Fruit fly (Drosophila melanogaster) whole organism, embryonic: ENCODE data around the gene Obp99a.
A peak's percentile ranks its signal among the peaks of the same experiment; 100 is the strongest.

Experiments
- BEAF-32 ChIP-seq: fragments of 200-800 bp; sonication (Bioruptor generic); optimal IDR thresholded peaks from 3 replicates; lab custom pipeline; 2017; ENCODE audit warnings: missing biosample characterization, missing genetic modification characterization, mild to moderate bottlenecking, moderate library complexity, missing genetic modification reagents
- CG10209 ChIP-seq: fragments of 200-800 bp; sonication (Bioruptor generic); optimal IDR thresholded peaks from 3 replicates; lab custom pipeline; 2017; ENCODE audit warnings: missing biosample characterization, mild to moderate bottlenecking, missing genetic modification characterization, missing genetic modification reagents
- CG10267 ChIP-seq: fragments of 200-800 bp; sonication (Bioruptor generic); optimal IDR thresholded peaks from 2 replicates; lab custom pipeline; 2018; ENCODE audit warnings: missing biosample characterization, mild to moderate bottlenecking, missing genetic modification characterization, moderate library complexity
- CG11398 ChIP-seq: fragments of 200-800 bp; sonication (Bioruptor generic); optimal IDR thresholded peaks from 2 replicates; lab custom pipeline; 2016; ENCODE audit warnings: missing biosample characterization, missing genetic modification characterization
- CG11723 ChIP-seq: fragments of 200-800 bp; sonication (Bioruptor generic); optimal IDR thresholded peaks from 2 replicates; lab custom pipeline; 2017; ENCODE audit warnings: missing biosample characterization, mild to moderate bottlenecking, missing genetic modification characterization
- CG14014 ChIP-seq: fragments of 200-800 bp; sonication (Bioruptor generic); IDR thresholded peaks from 2 replicates; pipeline ENCODE4 v1.3.6; 2022; ENCODE audit warnings: missing biosample characterization, missing genetic modification characterization
- CG14710 ChIP-seq: fragments of 200-800 bp; sonication (Bioruptor generic); optimal IDR thresholded peaks from 3 replicates; lab custom pipeline; 2019; ENCODE audit warnings: missing biosample characterization, mild to moderate bottlenecking, missing genetic modification characterization, moderate library complexity
- CG16815 ChIP-seq: fragments of 200-800 bp; sonication (Bioruptor generic); optimal IDR thresholded peaks from 3 replicates; lab custom pipeline; 2017; ENCODE audit warnings: missing biosample characterization, mild to moderate bottlenecking, missing genetic modification characterization
- CG17359 ChIP-seq: fragments of 200-800 bp; sonication (Bioruptor generic); optimal IDR thresholded peaks from 3 replicates; lab custom pipeline; 2018; ENCODE audit warnings: missing biosample characterization, mild to moderate bottlenecking, missing genetic modification characterization, moderate library complexity
- CG17829 ChIP-seq: fragments of 200-800 bp; optimal IDR thresholded peaks from 2 replicates; lab custom pipeline; 2019; ENCODE audit warnings: missing biosample characterization, mild to moderate bottlenecking, missing genetic modification characterization, moderate library complexity
- CG4617 ChIP-seq: fragments of 200-800 bp; sonication (Bioruptor generic); optimal IDR thresholded peaks from 3 replicates; lab custom pipeline; 2016; ENCODE audit warnings: missing biosample characterization, missing genetic modification characterization, borderline replicate concordance
- CG6254 ChIP-seq: fragments of 200-800 bp; sonication (Bioruptor generic); optimal IDR thresholded peaks from 3 replicates; lab custom pipeline; 2017; ENCODE audit warnings: mild to moderate bottlenecking, missing biosample characterization, missing genetic modification reagents, missing genetic modification characterization
- CG6791 ChIP-seq: fragments of 200-800 bp; sonication (Bioruptor generic); IDR thresholded peaks from 3 replicates; pipeline ENCODE4 v1.3.6; 2022; ENCODE audit warnings: missing biosample characterization, missing genetic modification characterization; ENCODE audit not compliant: partially characterized antibody
- CG7271 ChIP-seq: fragments of 200-800 bp; sonication (Bioruptor generic); optimal IDR thresholded peaks from 2 replicates; lab custom pipeline; 2018; ENCODE audit warnings: missing biosample characterization, mild to moderate bottlenecking, missing genetic modification characterization, moderate library complexity
- CG7963 ChIP-seq: fragments of 200-800 bp; sonication (Bioruptor generic); IDR thresholded peaks from 3 replicates; pipeline ENCODE4 v1.3.6; 2022; ENCODE audit warnings: missing biosample characterization, missing genetic modification characterization; ENCODE audit not compliant: partially characterized antibody
- Dll ChIP-seq: fragments of 200-800 bp; sonication (Bioruptor generic); IDR thresholded peaks from 4 replicates; pipeline ENCODE4 v1.3.6; 2022; ENCODE audit warnings: missing biosample characterization, missing genetic modification characterization; ENCODE audit not compliant: partially characterized antibody
- GATAe ChIP-seq: fragments of 200-800 bp; sonication (Bioruptor generic); conservative IDR thresholded peaks from 2 replicates; pipeline ENCODE4 v1.3.6; 2022; ENCODE audit warnings: missing biosample characterization, missing genetic modification characterization
- H15 ChIP-seq: fragments of 200-800 bp; sonication (Bioruptor generic); IDR thresholded peaks from 3 replicates; pipeline ENCODE4 v1.3.6; 2022; ENCODE audit warnings: missing biosample characterization, missing genetic modification characterization
- HmgZ ChIP-seq: fragments of 200-800 bp; sonication (Bioruptor generic); optimal IDR thresholded peaks from 2 replicates; lab custom pipeline; 2018; ENCODE audit warnings: missing biosample characterization, mild to moderate bottlenecking, missing genetic modification characterization
- MTF-1 ChIP-seq: fragments of 200-800 bp; sonication (Bioruptor generic); optimal IDR thresholded peaks from 2 replicates; lab custom pipeline; 2018; ENCODE audit warnings: missing biosample characterization, mild to moderate bottlenecking, missing genetic modification characterization, borderline replicate concordance
- Six4 ChIP-seq: fragments of 200-800 bp; sonication (Bioruptor generic); optimal IDR thresholded peaks from 2 replicates; lab custom pipeline; 2016; ENCODE audit warnings: missing biosample characterization, missing genetic modification characterization
- Taf1 ChIP-seq: fragments of 200-800 bp; sonication (Bioruptor generic); IDR thresholded peaks from 2 replicates; pipeline ENCODE4 v1.3.6; 2022; ENCODE audit warnings: missing biosample characterization, missing genetic modification characterization
- al ChIP-seq: fragments of 200-800 bp; sonication (Bioruptor generic); IDR thresholded peaks from 2 replicates; pipeline ENCODE4 v1.3.6; 2022; ENCODE audit warnings: missing biosample characterization, missing genetic modification characterization
- chinmo ChIP-seq: fragments of 200-800 bp; sonication (Bioruptor generic); IDR thresholded peaks from 4 replicates; pipeline ENCODE4 v1.3.6; 2022; ENCODE audit warnings: missing biosample characterization, missing genetic modification characterization; ENCODE audit not compliant: partially characterized antibody
- chn ChIP-seq: fragments of 200-800 bp; sonication (Bioruptor generic); optimal IDR thresholded peaks from 2 replicates; lab custom pipeline; 2016; ENCODE audit warnings: missing biosample characterization, missing genetic modification characterization
- dimm ChIP-seq: fragments of 200-800 bp; sonication (Bioruptor generic); IDR thresholded peaks from 2 replicates; pipeline ENCODE4 v1.3.6; 2022; ENCODE audit warnings: missing biosample characterization, missing genetic modification characterization
- dmrt99B ChIP-seq: fragments of 200-800 bp; sonication (Bioruptor generic); optimal IDR thresholded peaks from 2 replicates; lab custom pipeline; 2018; ENCODE audit warnings: missing biosample characterization, mild to moderate bottlenecking, missing genetic modification characterization, moderate library complexity
- esg ChIP-seq: fragments of 200-800 bp; sonication (Bioruptor generic); conservative IDR thresholded peaks from 2 replicates; pipeline ENCODE4 v1.3.6; 2022; ENCODE audit warnings: missing biosample characterization, missing genetic modification characterization
- ewg ChIP-seq: fragments of 200-800 bp; sonication (Bioruptor generic); optimal IDR thresholded peaks from 3 replicates; lab custom pipeline; 2017; ENCODE audit warnings: mild to moderate bottlenecking, missing biosample characterization, missing genetic modification reagents, missing genetic modification characterization
- gem ChIP-seq: fragments of 200-800 bp; sonication (Bioruptor generic); optimal IDR thresholded peaks from 2 replicates; lab custom pipeline; 2019; ENCODE audit warnings: missing biosample characterization, mild to moderate bottlenecking, missing genetic modification characterization, moderate library complexity
- gfzf ChIP-seq: fragments of 200-800 bp; sonication (Bioruptor generic); optimal IDR thresholded peaks from 2 replicates; lab custom pipeline; 2016; ENCODE audit warnings: missing biosample characterization, mild to moderate bottlenecking, missing genetic modification characterization, moderate library complexity
- h ChIP-seq: fragments of >200 bp; optimal IDR thresholded peaks from 2 replicates; lab custom pipeline; 2017
- hkb ChIP-seq, 2 experiments: fragments of 200-800 bp in 1 of 2; fragments of >200 bp in 1 of 2; sonication (Bioruptor generic) in 1 of 2; IDR thresholded peaks in 1 of 2; optimal IDR thresholded peaks in 1 of 2; 2 replicates each; pipeline versions ENCODE4 v1.3.6 to Lab custom; 2017 to 2022; ENCODE audit warnings: missing biosample characterization in 1 of 2, missing genetic modification characterization in 1 of 2
- hth ChIP-seq: fragments of >200 bp; optimal IDR thresholded peaks from 2 replicates; lab custom pipeline; 2017; ENCODE audit warnings: inconsistent platforms
- jumu ChIP-seq: fragments of 200-800 bp; sonication (Bioruptor generic); optimal IDR thresholded peaks from 3 replicates; lab custom pipeline; 2016; ENCODE audit warnings: missing biosample characterization, missing genetic modification characterization
- lola ChIP-seq, 3 experiments: fragments of >200 bp in 2 of 3; fragments of 200-800 bp in 1 of 3; sonication (Bioruptor generic) in 1 of 3; optimal IDR thresholded peaks; 2 replicates each; lab custom pipeline; 2017 to 2019; ENCODE audit warnings: missing biosample characterization in 3 of 3, missing genetic modification characterization in 3 of 3, mild to moderate bottlenecking in 1 of 3, moderate library complexity in 1 of 3
- nerfin-1 ChIP-seq: fragments of 200-800 bp; sonication (Bioruptor generic); optimal IDR thresholded peaks from 3 replicates; lab custom pipeline; 2019; ENCODE audit warnings: missing biosample characterization, mild to moderate bottlenecking, missing genetic modification characterization, moderate library complexity
- nmo ChIP-seq: fragments of 200-800 bp; sonication (Bioruptor generic); optimal IDR thresholded peaks from 2 replicates; lab custom pipeline; 2018; ENCODE audit warnings: missing biosample characterization, mild to moderate bottlenecking, missing genetic modification characterization, moderate library complexity
- pb ChIP-seq: fragments of 200-800 bp; sonication (Bioruptor generic); optimal IDR thresholded peaks from 3 replicates; lab custom pipeline; 2016; ENCODE audit warnings: missing biosample characterization, missing genetic modification characterization
- phol ChIP-seq: fragments of 200-800 bp; sonication (Bioruptor generic); optimal IDR thresholded peaks from 3 replicates; lab custom pipeline; 2018; ENCODE audit warnings: missing biosample characterization, mild to moderate bottlenecking, missing genetic modification characterization, moderate library complexity
- run ChIP-seq: fragments of 200-800 bp; sonication (Bioruptor generic); optimal IDR thresholded peaks from 3 replicates; lab custom pipeline; 2018; ENCODE audit warnings: missing biosample characterization, mild to moderate bottlenecking, missing genetic modification characterization
- scrt ChIP-seq: fragments of 200-800 bp; sonication (Bioruptor generic); optimal IDR thresholded peaks from 2 replicates; lab custom pipeline; 2018; ENCODE audit warnings: missing biosample characterization, mild to moderate bottlenecking, missing genetic modification characterization, moderate library complexity
- shn ChIP-seq: fragments of 200-800 bp; sonication (Bioruptor generic); optimal IDR thresholded peaks from 3 replicates; lab custom pipeline; 2016; ENCODE audit warnings: missing biosample characterization, missing genetic modification characterization
- so ChIP-seq: fragments of 200-800 bp; sonication (Bioruptor generic); IDR thresholded peaks from 3 replicates; pipeline ENCODE4 v1.3.6; 2022; ENCODE audit warnings: missing biosample characterization, missing genetic modification characterization
- ssp ChIP-seq: fragments of 200-800 bp; sonication (Bioruptor generic); IDR thresholded peaks from 2 replicates; pipeline ENCODE4 v1.3.6; 2022; ENCODE audit warnings: missing biosample characterization, missing genetic modification characterization
- trh ChIP-seq: fragments of 200-800 bp; sonication (Bioruptor generic); optimal IDR thresholded peaks from 2 replicates; lab custom pipeline; 2016; ENCODE audit warnings: missing biosample characterization, missing genetic modification characterization
- tup ChIP-seq: fragments of 200-800 bp; sonication (Bioruptor generic); optimal IDR thresholded peaks from 2 replicates; lab custom pipeline; 2016; ENCODE audit warnings: missing biosample characterization, mild to moderate bottlenecking, missing genetic modification characterization, moderate library complexity
- wek ChIP-seq: fragments of 200-800 bp; sonication (Bioruptor generic); optimal IDR thresholded peaks from 3 replicates; lab custom pipeline; 2018; ENCODE audit warnings: missing biosample characterization, mild to moderate bottlenecking, missing genetic modification characterization, moderate library complexity

The Obp99a gene

DNA sequence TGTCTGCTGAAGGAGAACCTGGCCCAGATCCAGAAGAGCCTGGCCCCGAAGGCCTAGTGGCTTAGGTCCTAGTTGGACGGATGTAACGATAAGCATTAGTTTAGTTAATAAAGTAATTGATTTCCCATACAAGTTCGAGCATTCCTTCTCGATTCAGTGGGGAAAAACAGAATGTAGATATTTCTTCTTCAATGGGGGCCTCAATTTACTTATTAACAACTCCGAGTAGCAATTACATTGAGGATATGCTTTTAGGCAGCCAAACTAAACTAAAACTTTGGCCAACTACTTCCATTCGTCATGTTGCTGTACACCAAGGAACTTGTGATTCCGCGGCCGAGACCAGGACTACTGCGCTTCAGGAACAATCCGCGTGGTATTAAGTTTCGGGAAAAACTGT lies 699 bp downstream of the Obp99a start, which contains the start of gene ppk19:
Gene ppk19 (plus strand): TSS at position 301 of the 400 bp plus-strand sequence.
- TF ChIP-seq lola (GFP tag; optimal IDR thresholded peaks at IDR 0.05; lab: Kevin White, UChicago), result no peak
- TF ChIP-seq chn (GFP tag; lab: Kevin White, UChicago), result no peak
- no peak for TF ChIP-seq chinmo (GFP tag; lab: Robert Waterston, UW)
- no peak for TF ChIP-seq jumu
- no peak for TF ChIP-seq gfzf (GFP tag; lab: Kevin White, UChicago)
- no peak for TF ChIP-seq GATAe (GFP tag; lab: Robert Waterston, UW)
- TF ChIP-seq CG6254 (GFP tag; lab: Kevin White, UChicago), result no peak
- no peak for TF ChIP-seq CG17359 (tag; lab: Kevin White, UChicago)
- no peak for TF ChIP-seq CG17829 (tag; lab: Kevin White, UChicago)
- TF ChIP-seq CG7271 (tag; lab: Kevin White, UChicago), result no peak
- no peak for TF ChIP-seq ssp (GFP tag; lab: Robert Waterston, UW)
- no peak for TF ChIP-seq pb (GFP tag; lab: Kevin White, UChicago)

DNA sequence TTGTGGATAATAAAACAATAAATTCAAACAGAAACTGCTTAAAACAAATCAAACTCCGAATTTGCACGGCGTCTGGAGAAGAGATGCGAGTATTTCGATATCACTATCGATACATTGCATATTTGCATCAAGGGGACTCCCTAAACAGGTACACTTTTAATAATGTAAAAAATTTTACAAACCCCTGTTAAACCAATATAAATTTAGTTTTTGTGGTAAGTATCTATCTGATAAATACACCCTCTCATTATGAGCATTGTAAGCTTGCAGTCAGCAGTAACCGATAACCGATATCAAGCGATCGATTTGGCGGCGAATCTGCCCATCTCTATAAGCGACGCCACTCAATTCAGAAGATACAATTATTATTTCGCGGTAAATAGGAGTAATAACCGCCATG lies 3.9 kb downstream of the Obp99a start, which contains the start of the genes Bub3 and Cap-D2:
Gene Bub3 (minus strand): TSS at position 89 of the 400 bp plus-strand sequence.
Gene Cap-D2 (plus strand): TSS at position 319 of the 400 bp plus-strand sequence.
- TF ChIP-seq shn (GFP tag; lab: Kevin White, UChicago) (peak; percentile 70), CG7271 (tag; lab: Kevin White, UChicago) (peak; percentile 39), Six4 (GFP tag; lab: Kevin White, UChicago) (peak; percentile 60), esg (GFP tag; lab: Robert Waterston, UW) (peak; percentile 70), CG11723 (GFP tag; lab: Kevin White, UChicago) (peak; percentile 16), CG4617 (peak; percentile 71), phol (tag; lab: Kevin White, UChicago) (peak; percentile 83), MTF-1 (no peak), ewg (peak; percentile 53), wek (GFP tag; lab: Kevin White, UChicago) (peak; percentile 99), CG14014 (GFP tag; lab: Robert Waterston, UW) (peak; percentile 79), H15 (GFP tag; lab: Robert Waterston, UW) (no peak), CG14710 (tag; lab: Kevin White, UChicago) (peak; percentile 80), so (GFP tag; lab: Robert Waterston, UW) (no peak), tup (GFP tag; lab: Kevin White, UChicago) (peak; percentile 25), CG11398 (peak; percentile 61), hth (lab: Kevin White, UChicago) (no peak), trh (GFP tag; lab: Kevin White, UChicago) (no peak), h (no peak), hkb (optimal IDR thresholded peaks at IDR 0.05; lab: Kevin White, UChicago) (peak; percentile 12), hkb (GFP tag; IDR thresholded peaks at IDR 0.05; lab: Robert Waterston, UW) (peak; percentile 80), CG10267 (tag; lab: Kevin White, UChicago) (peak; percentile 65), CG6791 (peak; percentile 75), dmrt99B (tag; lab: Kevin White, UChicago) (no peak), run (tag; lab: Kevin White, UChicago) (no peak), al (GFP tag; lab: Robert Waterston, UW) (peak; percentile 39; the same call in 1 of the 2 replicates), nmo (peak; percentile 75), Dll (peak; percentile 96), CG16815 (GFP tag; lab: Kevin White, UChicago) (peak; percentile 11), CG10209 (GFP tag; lab: Kevin White, UChicago) (peak; percentile 43), BEAF-32 (peak; percentile 81), gem (tag; lab: Kevin White, UChicago) (no peak), scrt (no peak), nerfin-1 (tag; lab: Kevin White, UChicago) (peak; percentile 27), CG7963 (GFP tag; lab: Robert Waterston, UW) (peak; percentile 71), dimm (GFP tag; lab: Robert Waterston, UW) (no peak), HmgZ (tag; lab: Kevin White, UChicago) (peak; percentile 68), Taf1 (GFP tag; lab: Robert Waterston, UW) (peak; percentile 34; the same call in 1 of the 2 replicates)
